Fruit fly (Drosophila melanogaster): ENCODE data around the gene CG17261.

The CG17261 gene

dm6 chr2L:3022986-3023385, 19.4 kb upstream of the CG17261 start, which contains the start of the genes alpha4GT1 and Prp40 (continued):
- TF ChIP-seq CG5180 (GFP tag; optimal IDR thresholded peaks at IDR 0.05) (no peak), CG11398 (GFP tag; optimal IDR thresholded peaks at IDR 0.05) (no peak), sug (tag; optimal IDR thresholded peaks at IDR 0.05) (no peak), tna (GFP tag; IDR thresholded peaks at IDR 0.05; ENCODE audit: partially characterized antibody) (peak; percentile 91), Bdp1 (GFP tag; optimal IDR thresholded peaks at IDR 0.05) (no peak), CG4730 (GFP tag; IDR thresholded peaks at IDR 0.05) (no peak), Ets97D (GFP tag; optimal IDR thresholded peaks at IDR 0.05) (peak; percentile 42), pho (GFP tag; optimal IDR thresholded peaks at IDR 0.05) (no peak), CG18262 (tag; optimal IDR thresholded peaks at IDR 0.05) (no peak), slbo (GFP tag; IDR thresholded peaks at IDR 0.05) (no peak), CG33213 (GFP tag; optimal IDR thresholded peaks at IDR 0.05) (no peak), unc-4 (GFP tag; IDR thresholded peaks at IDR 0.05; ENCODE audit: partially characterized antibody) (peak; percentile 65), CG4282 (GFP tag; optimal IDR thresholded peaks at IDR 0.05) (no peak), H2.0 (GFP tag; IDR thresholded peaks at IDR 0.05) (no peak), CG2116 (GFP tag; optimal IDR thresholded peaks at IDR 0.05) (peak; percentile 75), CG14667 (GFP tag; IDR thresholded peaks at IDR 0.05) (no peak), gsb-n (tag; optimal IDR thresholded peaks at IDR 0.05) (no peak), mld (GFP tag; IDR thresholded peaks at IDR 0.05; ENCODE audit: partially characterized antibody) (peak; percentile 80), gsb (GFP tag; IDR thresholded peaks at IDR 0.05) (no peak), exex (tag; optimal IDR thresholded peaks at IDR 0.05) (no peak), Hr51 (GFP tag; optimal IDR thresholded peaks at IDR 0.05) (no peak), zfh2 (GFP tag; optimal IDR thresholded peaks at IDR 0.05) (no peak), CG15514 (GFP tag; optimal IDR thresholded peaks at IDR 0.05) (peak; percentile 91), Hr78 (GFP tag; optimal IDR thresholded peaks at IDR 0.05) (no peak), Camta (GFP tag; optimal IDR thresholded peaks at IDR 0.05) (no peak), CHES-1-like (GFP tag; optimal IDR thresholded peaks at IDR 0.05) (peak; percentile 30), pita (GFP tag; optimal IDR thresholded peaks at IDR 0.05) (no peak), Doc3 (GFP tag; IDR thresholded peaks at IDR 0.05; ENCODE audit: partially characterized antibody) (peak; percentile 64; the same call in 2 of the 3 replicates), sd (tag; optimal IDR thresholded peaks at IDR 0.05) (no peak), HLH4C (GFP tag; IDR thresholded peaks at IDR 0.05; ENCODE audit: partially characterized antibody) (peak; percentile 94), Lim3 (GFP tag; IDR thresholded peaks at IDR 0.05) (no peak), Med (GFP tag) (peak; percentile 39), sob (GFP tag; IDR thresholded peaks at IDR 0.05) (no peak), CG8290 (GFP tag; optimal IDR thresholded peaks at IDR 0.05) (no peak), CG8290 (tag; optimal IDR thresholded peaks at IDR 0.05) (no peak), CG8388 (GFP tag; optimal IDR thresholded peaks at IDR 0.05) (no peak), CG7271 (tag; optimal IDR thresholded peaks at IDR 0.05) (no peak), CG16813 (GFP tag; IDR thresholded peaks at IDR 0.05; ENCODE audit: partially characterized antibody) (peak; percentile 81), Side (GFP tag; optimal IDR thresholded peaks at IDR 0.05) (no peak), CG17186 (GFP tag; optimal IDR thresholded peaks at IDR 0.05) (peak; percentile 73), crp (GFP tag; optimal IDR thresholded peaks at IDR 0.05) (peak in 1 of 2 experiments; percentile 19), Dp (GFP tag; optimal IDR thresholded peaks at IDR 0.05) (peak; percentile 53), run (tag; optimal IDR thresholded peaks at IDR 0.05) (no peak), Sin3A (optimal IDR thresholded peaks at IDR 0.05) (peak; percentile 45), Max (GFP tag; optimal IDR thresholded peaks at IDR 0.05) (no peak), fu2 (GFP tag; optimal IDR thresholded peaks at IDR 0.05) (no peak), CG10366 (GFP tag; IDR thresholded peaks at IDR 0.05) (no peak), CG14441 (GFP tag; IDR thresholded peaks at IDR 0.05) (no peak), scrt (GFP tag; optimal IDR thresholded peaks at IDR 0.05) (no peak), psq (GFP tag; optimal IDR thresholded peaks at IDR 0.05) (no peak), CG15479 (GFP tag; optimal IDR thresholded peaks at IDR 0.05) (peak; percentile 20)
